Worm (Caenorhabditis elegans) whole organism, L2 larva: ENCODE results near the gene F59A1.11.

Source experiments
- F13H6.1 ChIP-seq: sonication (generic microtip); optimal IDR thresholded peaks from 2 replicates; lab custom pipeline; 2016; ENCODE audit warnings: missing genetic modification characterization, missing compliant biosample characterization
- ZK546.5 ChIP-seq: sonication (generic microtip); optimal IDR thresholded peaks from 2 replicates; lab custom pipeline; 2017; ENCODE audit warnings: missing biosample characterization, missing genetic modification characterization
- alr-1 ChIP-seq: fragments of 150-350 bp; optimal IDR thresholded peaks from 2 replicates; lab custom pipeline; 2014; ENCODE audit warnings: missing biosample characterization, missing genetic modification characterization
- dmd-4 ChIP-seq: sonication (generic microtip); optimal IDR thresholded peaks from 2 replicates; lab custom pipeline; 2017; ENCODE audit warnings: missing biosample characterization, missing genetic modification characterization
- egl-27 ChIP-seq: sonication (generic microtip); optimal IDR thresholded peaks from 3 replicates; lab custom pipeline; 2017; ENCODE audit warnings: missing biosample characterization, missing genetic modification reagents, missing genetic modification characterization
- fos-1 ChIP-seq: fragments of 150-350 bp; optimal IDR thresholded peaks from 2 replicates; lab custom pipeline; 2014; ENCODE audit warnings: missing biosample characterization, missing genetic modification characterization
- lin-13 ChIP-seq: fragments of 150-350 bp; optimal IDR thresholded peaks from 2 replicates; lab custom pipeline; 2014; ENCODE audit warnings: missing biosample characterization, missing genetic modification reagents, missing genetic modification characterization
- lin-39 ChIP-seq: fragments of 150-350 bp; optimal IDR thresholded peaks from 2 replicates; lab custom pipeline; 2014; ENCODE audit warnings: missing biosample characterization, missing genetic modification reagents, missing genetic modification characterization
- mbf-1 ChIP-seq: sonication (generic microtip); optimal IDR thresholded peaks from 2 replicates; lab custom pipeline; 2017; ENCODE audit warnings: missing biosample characterization, missing genetic modification characterization
- mdl-1 ChIP-seq, 2 experiments: fragments of 150-350 bp in 1 of 2; sonication (generic microtip) in 1 of 2; optimal IDR thresholded peaks; 2 replicates each; lab custom pipeline; 2017; ENCODE audit warnings: missing biosample characterization in 2 of 2, missing genetic modification characterization in 2 of 2
- nhr-21 ChIP-seq: fragments of 150-350 bp; optimal IDR thresholded peaks from 2 replicates; lab custom pipeline; 2014; ENCODE audit warnings: missing biosample characterization, missing genetic modification characterization
- nhr-23 ChIP-seq: fragments of 150-350 bp; optimal IDR thresholded peaks from 2 replicates; lab custom pipeline; 2014; ENCODE audit warnings: missing biosample characterization, missing genetic modification reagents, missing genetic modification characterization
- nhr-237 ChIP-seq: fragments of 150-350 bp; optimal IDR thresholded peaks from 2 replicates; lab custom pipeline; 2014; ENCODE audit warnings: missing biosample characterization, missing genetic modification characterization
- nhr-6 ChIP-seq: fragments of 150-350 bp; optimal IDR thresholded peaks from 2 replicates; lab custom pipeline; 2014; ENCODE audit warnings: missing biosample characterization, missing genetic modification characterization
- nhr-77 ChIP-seq: fragments of 150-350 bp; optimal IDR thresholded peaks from 2 replicates; lab custom pipeline; 2014; ENCODE audit warnings: missing biosample characterization, missing genetic modification characterization
- snpc-4 ChIP-seq: fragments of 150-350 bp; optimal IDR thresholded peaks from 2 replicates; lab custom pipeline; 2014; ENCODE audit warnings: missing biosample characterization, missing genetic modification characterization
- unc-55 ChIP-seq: fragments of 150-350 bp; sonication (generic microtip); optimal IDR thresholded peaks from 3 replicates; lab custom pipeline; 2014; ENCODE audit warnings: missing biosample characterization, missing genetic modification reagents, missing genetic modification characterization
- zag-1 ChIP-seq: fragments of 150-350 bp; optimal IDR thresholded peaks from 2 replicates; lab custom pipeline; 2014; ENCODE audit warnings: missing biosample characterization, missing genetic modification characterization
- ztf-1 ChIP-seq: fragments of 200-800 bp; sonication (Bioruptor generic); conservative IDR thresholded peaks from 2 replicates; pipeline ENCODE4 v1.3.6; 2022; ENCODE audit warnings: missing genetic modification characterization, missing compliant biosample characterization
- ztf-4 ChIP-seq: fragments of 150-350 bp; optimal IDR thresholded peaks from 2 replicates; lab custom pipeline; 2014; ENCODE audit warnings: missing biosample characterization, missing genetic modification characterization

F59A1.11 gene

ce11 chrV:17623230-17623629, 42.6 kb downstream of the F59A1.11 start, which contains the start of gene F57G4.1:
TSS of gene F57G4.1 (plus strand) at chrV:17623530.
- TF ChIP-seq zag-1 (tag; lab: Kevin White, UChicago) (no peak), F13H6.1 (no peak), ZK546.5 (tag; lab: Kevin White, UChicago) (no peak), egl-27 (no peak), lin-39 (tag; lab: Kevin White, UChicago) (no peak), mbf-1 (tag; lab: Kevin White, UChicago) (no peak)

ce11 chrV:17620266-17620665, 45.5 kb downstream of the F59A1.11 start, which contains the start of gene Y6G8.8:
TSS of gene Y6G8.8 (plus strand) at chrV:17620566.
- TF ChIP-seq unc-55 (no peak), snpc-4 (no peak), nhr-23 (tag; lab: Kevin White, UChicago) (no peak), alr-1 (no peak), nhr-77 (tag; lab: Kevin White, UChicago) (no peak), nhr-21 (tag; lab: Kevin White, UChicago) (no peak), lin-13 (GFP tag; lab: Kevin White, UChicago) (no peak), nhr-237 (tag; lab: Kevin White, UChicago) (no peak), dmd-4 (tag; lab: Kevin White, UChicago) (no peak), ztf-1 (GFP tag; lab: Robert Waterston, UW) (no peak), egl-27 (no peak), mbf-1 (tag; lab: Kevin White, UChicago) (no peak), ztf-4 (no peak)
- TF ChIP-seq, all 48 proteins: peak for 0

DNA sequence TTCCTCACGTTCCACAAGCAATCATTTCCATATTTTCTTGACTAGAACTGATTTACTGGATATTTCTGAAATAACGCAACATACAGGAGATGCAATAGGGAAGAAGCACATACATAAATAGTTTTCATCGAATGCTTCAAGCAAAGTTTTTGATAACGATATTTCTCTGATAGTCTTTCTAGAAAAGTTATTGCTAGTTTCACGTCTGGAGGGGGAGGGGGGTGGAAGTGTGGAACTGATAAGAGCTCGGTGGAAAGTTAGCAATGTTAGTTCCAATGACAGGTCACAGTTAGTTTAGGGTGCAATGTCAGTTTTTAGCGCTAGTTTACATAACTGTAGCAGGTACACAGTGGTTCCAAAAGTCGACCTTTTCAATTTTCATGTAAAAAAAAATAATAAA, 49.0 kb downstream of the F59A1.11 start, which contains the start of gene Y6G8.6:
TSS of gene Y6G8.6 (minus strand) at position 98 of the 400 bp plus-strand sequence.
- TF ChIP-seq nhr-21 (tag; lab: Kevin White, UChicago) (no peak), fos-1 (peak; percentile 77), mdl-1 (tag; optimal IDR thresholded peaks at IDR 0.05; lab: Kevin White, UChicago) (no peak)

- TF ChIP-seq nhr-6 (tag; lab: Kevin White, UChicago) (no peak), fos-1 (peak; percentile 11)
These were observed 50.2 kb downstream of the F59A1.11 start, which contains the start of gene Y6G8.5 for ce11 chrV:17615609-17616008. TSS of gene Y6G8.5 (minus strand) at chrV:17615709.

DNA sequence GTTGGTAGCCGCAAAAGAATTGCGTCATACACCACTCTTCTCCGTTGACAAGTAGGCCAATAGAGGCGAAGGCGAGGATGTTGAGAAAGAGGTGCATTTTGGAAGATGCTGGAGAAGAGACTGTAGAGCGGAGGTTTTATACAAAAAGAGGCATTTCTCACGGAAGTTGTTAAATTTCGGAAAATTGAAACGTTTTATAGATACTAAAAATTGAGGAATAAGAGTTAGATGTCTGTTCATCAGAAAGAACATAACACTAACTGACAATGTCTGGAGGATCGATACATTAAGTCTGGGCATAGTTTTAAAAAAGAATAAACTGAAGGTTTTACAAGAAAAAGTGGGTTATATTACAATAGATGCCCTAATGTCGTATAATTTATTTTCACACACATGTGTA, 51.6 kb downstream of the F59A1.11 start, which contains the start of gene Y6G8.14:
TSS of gene Y6G8.14 (minus strand) at position 101 of the 400 bp plus-strand sequence.
- TF ChIP-seq lin-39 (tag; lab: Kevin White, UChicago) = no peak
- TF ChIP-seq, all 48 proteins: peak for 0
